Worm (Caenorhabditis elegans): ENCODE data around the gene ptrg-1.

The ptrg-1 gene

ce11 chrIV:10242458-10243123 is 48.3 kb upstream of the ptrg-1 start (continued):
- TF ChIP-seq dpl-1 (GFP tag; optimal IDR thresholded peaks at IDR 0.05), result peak; percentile 56

DNA sequence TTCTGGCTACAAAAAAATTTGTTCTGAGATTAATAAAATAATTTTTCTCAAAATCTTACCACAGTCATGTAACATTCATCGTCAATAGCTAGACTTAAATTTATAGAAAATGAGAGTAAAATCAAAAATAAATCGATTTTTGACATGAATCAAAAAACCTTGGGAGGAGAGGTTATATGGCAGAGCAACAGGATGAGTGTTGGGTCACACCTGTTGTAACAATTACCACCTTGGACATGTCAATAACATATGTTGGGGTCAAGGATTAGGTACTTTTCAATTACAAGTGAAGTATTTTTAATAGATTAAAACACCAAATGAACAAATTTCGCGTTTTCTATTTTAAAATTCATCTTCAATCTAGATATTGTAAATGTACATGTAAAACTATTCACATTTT is 47.4 kb upstream of the ptrg-1 start, which contains the start of gene lipl-7:
Gene lipl-7 (minus strand): TSS at position 165 of the 400 bp plus-strand sequence.
- no peak for TF ChIP-seq nhr-80 (tag; optimal IDR thresholded peaks at IDR 0.05)
- TF ChIP-seq nhr-179 (tag; optimal IDR thresholded peaks at IDR 0.05), result no peak

ce11 chrIV:10239045-10239444 is 44.8 kb upstream of the ptrg-1 start, which contains the start of gene ech-8:
ech-8 (minus strand) TSS chrIV:10239176.
- TF ChIP-seq nhr-80 (tag; optimal IDR thresholded peaks at IDR 0.05) (no peak), Y56A3A.18 (GFP tag; IDR thresholded peaks at IDR 0.05) (no peak), C06A6.2 (GFP tag; conservative IDR thresholded peaks at IDR 0.05) (no peak), lir-1 (GFP tag; conservative IDR thresholded peaks at IDR 0.05) (no peak), T07F8.4 (tag; optimal IDR thresholded peaks at IDR 0.05) (no peak), sea-2 (GFP tag; IDR thresholded peaks at IDR 0.05) (no peak), madf-10 (tag; optimal IDR thresholded peaks at IDR 0.05) (no peak), Y95B8A.8 (GFP tag; IDR thresholded peaks at IDR 0.05) (no peak), ceh-58 (GFP tag; IDR thresholded peaks at IDR 0.05) (no peak), somi-1 (GFP tag; optimal IDR thresholded peaks at IDR 0.05) (no peak), Y53G8AR.9 (GFP tag; conservative IDR thresholded peaks at IDR 0.05) (no peak), xnd-1 (tag; optimal IDR thresholded peaks at IDR 0.05) (no peak), zfh-2 (GFP tag; conservative IDR thresholded peaks at IDR 0.05) (no peak), nfya-2 (GFP tag; IDR thresholded peaks at IDR 0.05) (no peak), nhr-90 (tag; optimal IDR thresholded peaks at IDR 0.05) (no peak), snpc-1.3 (tag; optimal IDR thresholded peaks at IDR 0.05; ENCODE audit: insufficient read depth) (no peak)

- TF ChIP-seq F52B5.7 (tag; optimal IDR thresholded peaks at IDR 0.05) (no peak), ets-4 (GFP tag; optimal IDR thresholded peaks at IDR 0.05) (peak; percentile 52), let-607 (tag; optimal IDR thresholded peaks at IDR 0.05) (peak in 1 of 2 experiments; percentile 12), nhr-80 (tag; optimal IDR thresholded peaks at IDR 0.05) (peak; percentile 68), rec-8 (tag; optimal IDR thresholded peaks at IDR 0.05) (no peak), ceh-91 (GFP tag; IDR thresholded peaks at IDR 0.05) (no peak)
Observed at ce11 chrIV:10236106-10236505, 41.9 kb upstream of the ptrg-1 start.

ce11 chrIV:10235279-10235829 is 41.1 kb upstream of the ptrg-1 start, which contains the start of gene ech-9:
ech-9 (minus strand) TSS chrIV:10235329.
- TF ChIP-seq ztf-22 (GFP tag; optimal IDR thresholded peaks at IDR 0.05) (no peak), nhr-120 (GFP tag; IDR thresholded peaks at IDR 0.05) (no peak), zim-3 (tag; optimal IDR thresholded peaks at IDR 0.05) (no peak), dox-1 (GFP tag; IDR thresholded peaks at IDR 0.05) (no peak), lsl-1 (GFP tag; optimal IDR thresholded peaks at IDR 0.05) (no peak)

DNA sequence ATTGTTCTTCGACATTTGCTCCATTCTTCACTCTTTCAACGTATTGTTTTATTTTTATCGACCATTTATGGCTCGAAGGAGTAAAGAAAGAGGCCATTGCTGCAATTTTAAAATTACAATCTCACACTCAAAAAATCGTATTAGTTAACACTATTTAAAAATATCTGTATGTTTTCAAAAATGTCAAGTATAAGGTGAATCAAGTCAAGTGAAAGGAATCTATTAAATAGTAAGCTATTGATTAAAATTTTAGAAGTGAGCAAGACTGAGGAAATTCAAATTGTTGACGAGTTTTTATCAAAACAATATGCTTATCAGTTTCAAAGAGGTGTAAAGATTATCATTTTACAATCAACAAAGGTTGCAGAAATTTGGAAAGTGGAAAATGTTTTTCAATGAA is 38.2 kb upstream of the ptrg-1 start, which contains the start of gene F01G10.4:
Gene F01G10.4 (minus strand): TSS at position 101 of the 400 bp plus-strand sequence.
- TF ChIP-seq rcor-1 (GFP tag; IDR thresholded peaks at IDR 0.05) (no peak), let-526 (GFP tag; IDR thresholded peaks at IDR 0.05) (no peak), Y56A3A.18 (GFP tag; IDR thresholded peaks at IDR 0.05) (no peak), B0336.3 (GFP tag; IDR thresholded peaks at IDR 0.05) (no peak)

Measured in whole organism, young adult.